Fruit fly (Drosophila melanogaster) whole organism, embryonic: Measurements from ENCODE around the gene Tcs6.
A peak's percentile ranks its signal among the peaks of the same experiment; 100 is the strongest.

Experiments used
- Atf-2 ChIP-seq: fragments of 200-800 bp; sonication (Bioruptor generic); optimal IDR thresholded peaks from 2 replicates; lab custom pipeline; 2016; ENCODE audit warnings: missing biosample characterization, missing genetic modification characterization
- Bgb ChIP-seq: fragments of 200-800 bp; sonication (Bioruptor generic); IDR thresholded peaks from 2 replicates; pipeline ENCODE4 v1.3.6; 2022; ENCODE audit warnings: missing biosample characterization, missing genetic modification characterization; ENCODE audit not compliant: partially characterized antibody
- CG10366 ChIP-seq: fragments of 200-800 bp; sonication (Bioruptor generic); IDR thresholded peaks from 2 replicates; pipeline ENCODE4 v1.3.6; 2022; ENCODE audit warnings: missing biosample characterization, missing genetic modification characterization
- CG10543 ChIP-seq: fragments of 200-800 bp; sonication (Bioruptor generic); optimal IDR thresholded peaks from 3 replicates; lab custom pipeline; 2017; ENCODE audit warnings: missing biosample characterization, mild to moderate bottlenecking, missing genetic modification characterization, moderate library complexity
- CG11085 ChIP-seq: fragments of 200-800 bp; sonication (Bioruptor generic); IDR thresholded peaks from 2 replicates; pipeline ENCODE4 v1.3.6; 2022; ENCODE audit warnings: missing biosample characterization, missing genetic modification characterization
- CG14014 ChIP-seq: fragments of 200-800 bp; sonication (Bioruptor generic); IDR thresholded peaks from 2 replicates; pipeline ENCODE4 v1.3.6; 2022; ENCODE audit warnings: missing biosample characterization, missing genetic modification characterization
- CG14860 ChIP-seq: fragments of 200-800 bp; sonication (Bioruptor generic); IDR thresholded peaks from 3 replicates; pipeline ENCODE4 v1.3.6; 2022; ENCODE audit warnings: missing biosample characterization, missing genetic modification characterization; ENCODE audit not compliant: partially characterized antibody
- CG17186 ChIP-seq: fragments of 200-800 bp; sonication (Bioruptor generic); optimal IDR thresholded peaks from 3 replicates; lab custom pipeline; 2017; ENCODE audit warnings: missing biosample characterization, missing genetic modification reagents, missing genetic modification characterization
- CG17802 ChIP-seq: fragments of 200-800 bp; sonication (Bioruptor generic); optimal IDR thresholded peaks from 2 replicates; lab custom pipeline; 2018; ENCODE audit warnings: missing biosample characterization, mild to moderate bottlenecking, missing genetic modification characterization, moderate library complexity
- CG2875 ChIP-seq: fragments of 200-800 bp; sonication (Bioruptor generic); optimal IDR thresholded peaks from 2 replicates; lab custom pipeline; 2017; ENCODE audit warnings: missing biosample characterization, mild to moderate bottlenecking, missing genetic modification characterization, missing genetic modification reagents
- CG33557 ChIP-seq: fragments of 200-800 bp; sonication (Bioruptor generic); optimal IDR thresholded peaks from 2 replicates; lab custom pipeline; 2019; ENCODE audit warnings: missing biosample characterization, mild to moderate bottlenecking, missing genetic modification characterization, moderate library complexity
- CG34224 ChIP-seq: fragments of 200-800 bp; sonication (Bioruptor generic); IDR thresholded peaks from 3 replicates; pipeline ENCODE4 v1.3.6; 2022; ENCODE audit warnings: missing biosample characterization, missing genetic modification characterization; ENCODE audit not compliant: partially characterized antibody
- CG3995 ChIP-seq: fragments of 200-800 bp; sonication (Bioruptor generic); optimal IDR thresholded peaks from 3 replicates; lab custom pipeline; 2016; ENCODE audit warnings: missing biosample characterization, missing genetic modification characterization
- CG4404 ChIP-seq: fragments of 200-800 bp; sonication (Bioruptor generic); IDR thresholded peaks from 2 replicates; pipeline ENCODE4 v1.3.6; 2022; ENCODE audit warnings: missing biosample characterization, missing genetic modification characterization
- CG8359 ChIP-seq: fragments of 200-800 bp; sonication (Bioruptor generic); optimal IDR thresholded peaks from 2 replicates; lab custom pipeline; 2017; ENCODE audit warnings: missing biosample characterization, mild to moderate bottlenecking, missing genetic modification characterization, borderline replicate concordance
- Doc3 ChIP-seq: fragments of 200-800 bp; sonication (Bioruptor generic); IDR thresholded peaks from 3 replicates; pipeline ENCODE4 v1.3.6; 2022; ENCODE audit warnings: missing biosample characterization, missing genetic modification characterization; ENCODE audit not compliant: partially characterized antibody
- E2f1 ChIP-seq: fragments of 200-800 bp; sonication (Bioruptor generic); IDR thresholded peaks from 2 replicates; pipeline ENCODE4 v1.3.6; 2022; ENCODE audit warnings: missing biosample characterization, missing genetic modification characterization
- Elba2 ChIP-seq: fragments of 200-800 bp; sonication (Bioruptor generic); optimal IDR thresholded peaks from 3 replicates; lab custom pipeline; 2016; ENCODE audit warnings: missing biosample characterization, missing genetic modification characterization
- HmgD ChIP-seq: fragments of 200-800 bp; sonication (Bioruptor generic); optimal IDR thresholded peaks from 3 replicates; lab custom pipeline; 2016; ENCODE audit warnings: missing biosample characterization, missing genetic modification characterization
- Hr51 ChIP-seq, 2 experiments: fragments of 200-800 bp; sonication (Bioruptor generic); optimal IDR thresholded peaks; 2 replicates in 1 of 2; 3 replicates in 1 of 2; lab custom pipeline; 2016 to 2018; ENCODE audit warnings: missing biosample characterization in 2 of 2, missing genetic modification characterization in 2 of 2, mild to moderate bottlenecking in 1 of 2, moderate library complexity in 1 of 2
- Kr ChIP-seq: fragments of 200-800 bp; sonication (Bioruptor generic); optimal IDR thresholded peaks from 2 replicates; lab custom pipeline; 2017; ENCODE audit warnings: missing biosample characterization, mild to moderate bottlenecking, missing genetic modification characterization
- MBD-R2 ChIP-seq: fragments of 200-800 bp; sonication (Bioruptor generic); IDR thresholded peaks from 2 replicates; pipeline ENCODE4 v1.3.6; 2022; ENCODE audit warnings: missing biosample characterization, missing genetic modification characterization
- Nf-YC ChIP-seq: fragments of 200-800 bp; optimal IDR thresholded peaks from 3 replicates; lab custom pipeline; 2019; ENCODE audit warnings: missing biosample characterization, mild to moderate bottlenecking, missing genetic modification characterization, moderate library complexity
- Side ChIP-seq: fragments of 200-800 bp; sonication (Bioruptor generic); optimal IDR thresholded peaks from 2 replicates; lab custom pipeline; 2016; ENCODE audit warnings: missing biosample characterization, missing genetic modification characterization
- Spps ChIP-seq: fragments of 200-800 bp; sonication (Bioruptor generic); optimal IDR thresholded peaks from 2 replicates; lab custom pipeline; 2018; ENCODE audit warnings: missing biosample characterization, mild to moderate bottlenecking, missing genetic modification characterization
- Sry-β ChIP-seq: fragments of 200-800 bp; sonication (Bioruptor generic); optimal IDR thresholded peaks from 2 replicates; lab custom pipeline; 2018; ENCODE audit warnings: missing biosample characterization, mild to moderate bottlenecking, missing genetic modification characterization, moderate library complexity
- Stat92E ChIP-seq, 3 experiments: fragments of >200 bp in 2 of 3; fragments of 200-800 bp in 1 of 3; sonication (Bioruptor generic) in 1 of 3; optimal IDR thresholded peaks; 2 replicates each; lab custom pipeline; 2017 to 2019; ENCODE audit warnings: missing biosample characterization in 3 of 3, missing genetic modification characterization in 3 of 3, mild to moderate bottlenecking in 1 of 3, moderate library complexity in 1 of 3
- abd-A ChIP-seq: fragments of 200-800 bp; sonication (Bioruptor generic); optimal IDR thresholded peaks from 3 replicates; lab custom pipeline; 2019; ENCODE audit warnings: missing biosample characterization, mild to moderate bottlenecking, missing genetic modification characterization, moderate library complexity
- bigmax ChIP-seq: fragments of 200-800 bp; sonication (Bioruptor generic); optimal IDR thresholded peaks from 2 replicates; lab custom pipeline; 2018; ENCODE audit warnings: missing biosample characterization, mild to moderate bottlenecking, missing genetic modification characterization
- dati ChIP-seq: fragments of 200-800 bp; sonication (Bioruptor generic); IDR thresholded peaks from 2 replicates; pipeline ENCODE4 v1.3.6; 2022; ENCODE audit warnings: missing biosample characterization, missing genetic modification characterization
- disco-r ChIP-seq: fragments of 200-800 bp; sonication (Bioruptor generic); optimal IDR thresholded peaks from 2 replicates; lab custom pipeline; 2016; ENCODE audit warnings: missing biosample characterization, missing genetic modification characterization
- dpn ChIP-seq, 2 experiments: fragments of 200-800 bp; sonication (Bioruptor generic); optimal IDR thresholded peaks; 3 replicates each; lab custom pipeline; 2016; ENCODE audit warnings: missing biosample characterization in 2 of 2, missing genetic modification characterization in 2 of 2
- gcm2 ChIP-seq: fragments of 200-800 bp; sonication (Bioruptor generic); optimal IDR thresholded peaks from 2 replicates; lab custom pipeline; 2016; ENCODE audit warnings: missing biosample characterization, missing genetic modification characterization
- gem ChIP-seq: fragments of 200-800 bp; sonication (Bioruptor generic); optimal IDR thresholded peaks from 2 replicates; lab custom pipeline; 2019; ENCODE audit warnings: missing biosample characterization, mild to moderate bottlenecking, missing genetic modification characterization, moderate library complexity
- gt ChIP-seq: fragments of 200-800 bp; sonication (Bioruptor generic); IDR thresholded peaks from 2 replicates; pipeline ENCODE4 v1.3.6; 2022; ENCODE audit warnings: missing biosample characterization, missing genetic modification characterization
- hkb ChIP-seq, 2 experiments: fragments of 200-800 bp in 1 of 2; fragments of >200 bp in 1 of 2; sonication (Bioruptor generic) in 1 of 2; IDR thresholded peaks in 1 of 2; optimal IDR thresholded peaks in 1 of 2; 2 replicates each; pipeline versions ENCODE4 v1.3.6 to Lab custom; 2017 to 2022; ENCODE audit warnings: missing biosample characterization in 1 of 2, missing genetic modification characterization in 1 of 2
- insv ChIP-seq, 2 experiments: fragments of 200-800 bp; sonication (Bioruptor generic); optimal IDR thresholded peaks; 3 replicates each; lab custom pipeline; 2016 to 2018; ENCODE audit warnings: missing biosample characterization in 2 of 2, missing genetic modification characterization in 2 of 2
- maf-S ChIP-seq: fragments of 200-800 bp; sonication (Bioruptor generic); optimal IDR thresholded peaks from 2 replicates; lab custom pipeline; 2016; ENCODE audit warnings: missing biosample characterization, missing genetic modification characterization
- nerfin-2 ChIP-seq: fragments of 200-800 bp; sonication (Bioruptor generic); IDR thresholded peaks from 2 replicates; pipeline ENCODE4 v1.3.6; 2022; ENCODE audit warnings: missing biosample characterization, missing genetic modification characterization; ENCODE audit not compliant: partially characterized antibody
- nom ChIP-seq: fragments of 200-800 bp; sonication (Bioruptor generic); optimal IDR thresholded peaks from 2 replicates; lab custom pipeline; 2017; ENCODE audit warnings: missing biosample characterization, missing genetic modification characterization, mild to moderate bottlenecking, moderate library complexity, missing genetic modification reagents
- prd ChIP-seq, 3 experiments: fragments of >200 bp in 2 of 3; fragments of 200-800 bp in 1 of 3; sonication (Bioruptor generic) in 1 of 3; optimal IDR thresholded peaks in 2 of 3; IDR thresholded peaks in 1 of 3; 2 replicates in 2 of 3; 3 replicates in 1 of 3; pipeline versions ENCODE4 v1.3.6 to Lab custom; 2017 to 2022; ENCODE audit warnings: missing biosample characterization in 1 of 3, missing genetic modification characterization in 1 of 3
- scrt ChIP-seq: fragments of 200-800 bp; sonication (Bioruptor generic); optimal IDR thresholded peaks from 2 replicates; lab custom pipeline; 2018; ENCODE audit warnings: missing biosample characterization, mild to moderate bottlenecking, missing genetic modification characterization, moderate library complexity
- slou ChIP-seq: fragments of 200-800 bp; sonication (Bioruptor generic); optimal IDR thresholded peaks from 3 replicates; lab custom pipeline; 2016; ENCODE audit warnings: missing biosample characterization, missing genetic modification characterization
- trem ChIP-seq: fragments of 200-800 bp; optimal IDR thresholded peaks from 3 replicates; lab custom pipeline; 2019; ENCODE audit warnings: missing biosample characterization, mild to moderate bottlenecking, missing genetic modification characterization, moderate library complexity
- trh ChIP-seq: fragments of 200-800 bp; sonication (Bioruptor generic); optimal IDR thresholded peaks from 2 replicates; lab custom pipeline; 2016; ENCODE audit warnings: missing biosample characterization, missing genetic modification characterization
- tup ChIP-seq: fragments of 200-800 bp; sonication (Bioruptor generic); optimal IDR thresholded peaks from 2 replicates; lab custom pipeline; 2016; ENCODE audit warnings: missing biosample characterization, mild to moderate bottlenecking, missing genetic modification characterization, moderate library complexity
- twi ChIP-seq: fragments of 200-800 bp; optimal IDR thresholded peaks from 2 replicates; lab custom pipeline; 2019; ENCODE audit warnings: missing biosample characterization, mild to moderate bottlenecking, missing genetic modification characterization, moderate library complexity
- vfl ChIP-seq: fragments of 200-800 bp; sonication (Bioruptor generic); optimal IDR thresholded peaks from 2 replicates; lab custom pipeline; 2016; ENCODE audit warnings: missing biosample characterization, missing genetic modification characterization
- wek ChIP-seq: fragments of 200-800 bp; sonication (Bioruptor generic); optimal IDR thresholded peaks from 3 replicates; lab custom pipeline; 2018; ENCODE audit warnings: missing biosample characterization, mild to moderate bottlenecking, missing genetic modification characterization, moderate library complexity

Gene Tcs6

DNA sequence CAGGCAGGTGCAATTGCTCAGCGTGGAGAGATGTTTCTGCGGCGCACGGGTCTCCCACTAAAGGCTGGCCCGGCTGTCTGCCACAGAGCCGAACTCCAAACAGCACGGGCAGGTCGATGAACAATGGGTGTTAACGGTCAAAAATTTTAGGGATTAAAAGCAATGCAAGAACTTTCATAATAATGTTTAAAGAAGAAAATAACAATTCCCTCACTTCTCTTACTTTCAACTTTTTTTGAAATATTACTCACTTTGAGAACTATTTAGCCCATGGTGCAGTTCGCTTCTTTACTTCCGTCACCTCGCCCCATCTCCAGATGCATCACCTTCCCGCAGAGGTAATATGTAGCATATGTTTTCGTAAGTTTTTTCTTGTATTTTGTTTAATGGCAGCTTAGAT lies 14.5 kb upstream of the Tcs6 start (continued):
- TF ChIP-seq CG11085 (GFP tag; lab: Robert Waterston, UW) (no peak), dati (GFP tag; lab: Robert Waterston, UW) (no peak), CG17802 (tag; lab: Kevin White, UChicago) (no peak), CG10366 (GFP tag; lab: Robert Waterston, UW) (peak; percentile 30; the same call in 1 of the 2 replicates), slou (GFP tag; lab: Kevin White, UChicago) (no peak), tup (GFP tag; lab: Kevin White, UChicago) (no peak), trem (tag; lab: Kevin White, UChicago) (no peak), Sry-β (GFP tag; lab: Kevin White, UChicago) (no peak), Hr51 (GFP tag; optimal IDR thresholded peaks at IDR 0.05; lab: Kevin White, UChicago) (no peak), disco-r (GFP tag; lab: Kevin White, UChicago) (no peak), Doc3 (GFP tag; lab: Robert Waterston, UW) (no peak), CG4404 (GFP tag; lab: Robert Waterston, UW) (no peak), gt (GFP tag; lab: Robert Waterston, UW) (no peak), wek (no peak), Spps (tag; lab: Kevin White, UChicago) (no peak), Kr (GFP tag; lab: Kevin White, UChicago) (no peak), CG34224 (no peak), CG10543 (GFP tag; lab: Kevin White, UChicago) (no peak), HmgD (no peak), CG17186 (GFP tag; lab: Kevin White, UChicago) (no peak), vfl (GFP tag; lab: Kevin White, UChicago) (no peak), MBD-R2 (GFP tag; lab: Robert Waterston, UW) (no peak), Nf-YC (tag; lab: Kevin White, UChicago) (no peak), CG14014 (GFP tag; lab: Robert Waterston, UW) (no peak), Stat92E (GFP tag; optimal IDR thresholded peaks at IDR 0.05; lab: Kevin White, UChicago) (no peak), dpn (GFP tag; optimal IDR thresholded peaks at IDR 0.05; lab: Kevin White, UChicago) (peak in 1 of 2 experiments; percentile 6), bigmax (GFP tag; lab: Kevin White, UChicago) (no peak), gcm2 (no peak), gem (peak; percentile 51), Bgb (no peak), maf-S (GFP tag; lab: Kevin White, UChicago) (no peak), E2f1 (GFP tag; lab: Robert Waterston, UW) (peak; percentile 29; the same call in 1 of the 2 replicates), CG3995 (GFP tag; lab: Kevin White, UChicago) (no peak), scrt (GFP tag; lab: Kevin White, UChicago) (no peak), prd (optimal IDR thresholded peaks at IDR 0.05; lab: Kevin White, UChicago) (no peak), prd (GFP tag; IDR thresholded peaks at IDR 0.05; lab: Robert Waterston, UW) (peak; percentile 63; the same call in 2 of the 3 replicates), Side (GFP tag; lab: Kevin White, UChicago) (no peak), twi (tag; lab: Kevin White, UChicago) (no peak), nom (GFP tag; lab: Kevin White, UChicago) (peak; percentile 32), CG2875 (GFP tag; lab: Kevin White, UChicago) (no peak), hkb (optimal IDR thresholded peaks at IDR 0.05; lab: Kevin White, UChicago) (no peak), hkb (GFP tag; IDR thresholded peaks at IDR 0.05; lab: Robert Waterston, UW) (0 out of 2 replicates have a peak, but pooled peaks have one; percentile 42), CG8359 (GFP tag; lab: Kevin White, UChicago) (no peak), CG33557 (GFP tag; lab: Kevin White, UChicago) (no peak), CG14860 (GFP tag; lab: Robert Waterston, UW) (no peak), insv (GFP tag; optimal IDR thresholded peaks at IDR 0.05; lab: Kevin White, UChicago) (no peak), Atf-2 (GFP tag; lab: Kevin White, UChicago) (no peak), abd-A (tag; lab: Kevin White, UChicago) (no peak), trh (GFP tag; lab: Kevin White, UChicago) (no peak), nerfin-2 (GFP tag; lab: Robert Waterston, UW) (no peak), Elba2 (GFP tag; lab: Kevin White, UChicago) (no peak)
